Worm (Caenorhabditis elegans) whole organism, midembryonic: ENCODE results near the gene srlf-11.

Source experiments
- T22C8.4 ChIP-seq: fragments of 200-800 bp; sonication (Bioruptor generic); IDR thresholded peaks from 2 replicates; pipeline ENCODE4 v1.3.6; 2022; ENCODE audit warnings: missing genetic modification characterization, missing compliant biosample characterization
- cog-1 ChIP-seq: sonication (generic microtip); optimal IDR thresholded peaks from 2 replicates; lab custom pipeline; 2016; ENCODE audit warnings: missing genetic modification characterization, missing compliant biosample characterization
- flt-1 ChIP-seq: fragments of 200-800 bp; sonication (Bioruptor generic); IDR thresholded peaks from 2 replicates; pipeline ENCODE4 v1.3.6; 2022; ENCODE audit warnings: missing genetic modification characterization, missing compliant biosample characterization
- klf-2 ChIP-seq: fragments of 200-800 bp; sonication (Bioruptor generic); conservative IDR thresholded peaks from 2 replicates; pipeline ENCODE4 v1.3.6; 2022; ENCODE audit warnings: missing genetic modification reagents, missing genetic modification characterization, missing compliant biosample characterization
- med-1 ChIP-seq: sonication (generic microtip); optimal IDR thresholded peaks from 2 replicates; lab custom pipeline; 2017; ENCODE audit warnings: missing genetic modification characterization, mild to moderate bottlenecking, missing compliant biosample characterization, antibody characterized with exemption, missing genetic modification reagents; ENCODE audit not compliant: insufficient read depth
- ref-1 ChIP-seq: fragments of 200-800 bp; sonication (Bioruptor generic); conservative IDR thresholded peaks from 2 replicates; pipeline ENCODE4 v1.3.6; 2022; ENCODE audit warnings: missing genetic modification reagents, missing genetic modification characterization, missing compliant biosample characterization
- tab-1 ChIP-seq: fragments of 200-800 bp; sonication (Bioruptor generic); IDR thresholded peaks from 2 replicates; pipeline ENCODE4 v1.3.6; 2022; ENCODE audit warnings: missing genetic modification characterization, missing compliant biosample characterization
- ztf-23 ChIP-seq: fragments of 200-800 bp; sonication (Bioruptor generic); IDR thresholded peaks from 2 replicates; pipeline ENCODE4 v1.3.6; 2022; ENCODE audit warnings: missing genetic modification reagents, missing genetic modification characterization, missing compliant biosample characterization
- ztf-29 ChIP-seq: fragments of 200-800 bp; sonication (Bioruptor generic); IDR thresholded peaks from 2 replicates; pipeline ENCODE4 v1.3.6; 2022; ENCODE audit warnings: missing genetic modification reagents, missing genetic modification characterization, missing compliant biosample characterization

srlf-11 gene

DNA sequence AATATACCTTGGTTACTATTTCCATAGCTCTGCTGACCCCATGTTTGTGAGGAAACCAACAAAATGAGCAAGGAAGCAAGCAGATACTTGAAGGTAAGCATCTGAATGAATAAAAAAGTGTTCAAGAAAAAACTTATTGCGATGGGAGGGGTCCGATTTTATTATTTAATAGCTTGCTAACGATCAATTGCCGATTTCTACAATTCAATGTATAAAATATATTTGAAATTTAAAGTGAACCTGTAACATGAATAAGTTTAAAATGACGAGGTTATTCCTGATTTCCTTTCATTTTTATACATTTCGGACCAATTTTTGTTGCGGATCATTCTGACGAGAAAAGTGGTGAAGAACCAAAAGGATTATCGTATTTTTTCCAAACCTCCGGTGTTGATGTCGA, 10.7 kb upstream of the srlf-11 start, which contains the start of gene srlf-13:
Gene srlf-13, minus strand, starts transcription at position 101 of the 400 bp plus-strand sequence.
- TF ChIP-seq tab-1 (GFP tag; lab: Robert Waterston, UW) (no peak), ztf-29 (no peak), flt-1 (no peak), klf-2 (GFP tag; lab: Robert Waterston, UW) (no peak), med-1 (GFP tag; lab: Kevin White, UChicago) (no peak), ztf-23 (GFP tag; lab: Robert Waterston, UW) (no peak), ref-1 (GFP tag; lab: Robert Waterston, UW) (no peak), cog-1 (tag; lab: Kevin White, UChicago) (no peak), T22C8.4 (no peak)

DNA sequence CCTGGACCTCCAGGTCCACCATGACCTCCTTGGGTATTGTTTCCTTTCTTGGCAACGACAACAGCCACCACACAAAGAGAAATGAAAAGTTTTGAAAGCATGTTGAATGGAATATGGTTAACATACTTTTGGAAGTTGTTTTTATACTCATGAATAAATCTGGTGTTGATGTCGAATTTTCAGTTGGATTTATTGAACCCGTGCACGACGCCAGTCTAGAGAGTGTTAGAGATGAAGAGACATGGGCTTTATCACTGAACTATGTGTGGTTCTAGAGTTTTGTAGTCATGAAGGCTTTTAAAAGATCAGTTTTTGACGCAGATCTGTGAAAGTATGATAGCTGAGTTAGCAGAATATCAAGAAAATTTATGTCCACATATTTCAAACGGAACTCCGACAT, 8.4 kb upstream of the srlf-11 start, which contains the start of gene srlf-14:
Gene srlf-14, minus strand, starts transcription at position 101 of the 400 bp plus-strand sequence.
- TF ChIP-seq T22C8.4 (no peak), flt-1 (no peak), med-1 (GFP tag; lab: Kevin White, UChicago) (no peak), tab-1 (GFP tag; lab: Robert Waterston, UW) (no peak), ref-1 (GFP tag; lab: Robert Waterston, UW) (no peak), klf-2 (GFP tag; lab: Robert Waterston, UW) (no peak), ztf-29 (no peak), ztf-23 (GFP tag; lab: Robert Waterston, UW) (no peak), cog-1 (tag; lab: Kevin White, UChicago) (no peak)

DNA sequence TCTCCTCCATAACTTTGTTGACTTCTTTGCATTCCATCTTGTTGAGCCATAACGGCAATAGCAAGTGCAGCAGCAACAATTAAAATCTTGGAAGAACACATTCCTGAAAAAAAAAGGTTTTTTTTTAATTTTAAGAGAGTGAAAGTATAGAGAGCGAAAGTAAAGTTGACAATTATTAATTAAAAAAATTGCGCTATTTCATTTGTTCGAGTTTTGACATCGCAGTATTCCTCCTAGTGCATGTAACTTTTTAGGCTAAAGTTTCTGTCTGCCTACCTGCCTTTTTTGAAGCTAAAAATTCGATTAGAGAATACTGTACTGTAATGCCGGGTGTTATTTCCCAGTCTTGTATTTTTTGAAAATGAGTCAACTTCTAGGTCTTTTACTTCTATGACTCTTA, 6.2 kb upstream of the srlf-11 start, which contains the start of gene srlf-12:
Gene srlf-12, minus strand, starts transcription at position 101 of the 400 bp plus-strand sequence.
- TF ChIP-seq ztf-29 = no peak
- TF ChIP-seq ztf-23 (GFP tag; lab: Robert Waterston, UW) = no peak
- no peak for TF ChIP-seq klf-2 (GFP tag; lab: Robert Waterston, UW)
- TF ChIP-seq T22C8.4 = no peak
- no peak for TF ChIP-seq ref-1 (GFP tag; lab: Robert Waterston, UW)
- TF ChIP-seq med-1 (GFP tag; lab: Kevin White, UChicago) = no peak
- TF ChIP-seq cog-1 (tag; lab: Kevin White, UChicago) = no peak
- TF ChIP-seq flt-1 = no peak

DNA sequence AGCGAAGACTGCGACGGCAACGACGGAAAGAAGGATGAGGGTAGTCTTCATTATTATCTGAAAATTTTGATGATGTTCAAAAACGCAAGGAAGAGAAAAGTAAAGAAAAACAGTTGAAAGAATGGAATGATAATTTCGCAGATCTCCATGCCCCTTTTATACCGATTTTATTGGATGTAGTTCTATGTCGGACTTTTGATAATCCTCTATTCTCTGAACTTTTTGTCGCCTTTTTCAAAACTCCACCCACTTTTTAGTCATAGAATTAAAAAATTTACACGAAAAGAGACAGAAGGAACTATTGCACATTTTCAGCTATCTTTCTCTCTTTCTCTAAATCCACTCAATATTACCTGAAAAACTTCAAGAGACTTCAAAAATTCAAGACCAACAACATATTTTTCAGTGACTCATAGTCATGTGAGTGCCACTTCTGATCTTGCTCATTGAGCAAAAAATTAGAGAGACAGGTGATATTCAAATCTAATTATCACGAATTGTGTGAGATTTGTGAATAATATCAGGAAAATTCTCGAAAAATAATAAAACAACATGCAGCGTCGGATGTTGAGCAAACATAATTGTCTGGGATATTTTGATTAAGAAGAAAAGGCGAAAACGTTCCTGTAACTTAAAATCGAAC, 4.1 kb upstream of the srlf-11 start, which contains the start of gene F13E9.15:
Gene F13E9.15, minus strand, starts transcription at position 51 of the 643 bp plus-strand sequence.
- TF ChIP-seq cog-1 (tag; lab: Kevin White, UChicago) (no peak), ztf-23 (GFP tag; lab: Robert Waterston, UW) (no peak), med-1 (GFP tag; lab: Kevin White, UChicago) (no peak), flt-1 (no peak)

DNA sequence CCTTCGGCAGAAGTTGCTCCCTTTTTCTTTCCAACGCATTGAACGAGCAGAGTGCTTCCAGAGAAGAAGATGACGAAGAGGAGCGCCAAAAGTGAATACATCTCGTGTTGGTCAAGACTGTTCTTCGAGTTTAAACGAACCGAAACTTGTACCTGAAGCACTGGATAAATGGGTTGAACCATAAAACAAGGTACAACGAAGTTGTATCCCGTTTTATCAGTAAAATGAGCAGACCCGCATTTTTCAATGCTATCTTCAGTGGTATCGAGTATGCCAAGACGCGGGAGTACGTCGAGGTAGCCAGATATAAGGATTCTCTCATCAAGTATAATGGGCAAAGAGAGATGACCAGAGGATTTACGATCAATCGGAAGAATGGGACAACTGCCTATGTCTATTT, 1.5 kb upstream of the srlf-11 start, which contains the start of gene F13E9.16:
Gene F13E9.16, minus strand, starts transcription at position 101 of the 400 bp plus-strand sequence.
- TF ChIP-seq med-1 (GFP tag; lab: Kevin White, UChicago) (no peak), klf-2 (GFP tag; lab: Robert Waterston, UW) (no peak), tab-1 (GFP tag; lab: Robert Waterston, UW) (no peak), ztf-23 (GFP tag; lab: Robert Waterston, UW) (no peak), flt-1 (no peak), T22C8.4 (no peak), ref-1 (GFP tag; lab: Robert Waterston, UW) (no peak), cog-1 (tag; lab: Kevin White, UChicago) (no peak), ztf-29 (no peak)

DNA sequence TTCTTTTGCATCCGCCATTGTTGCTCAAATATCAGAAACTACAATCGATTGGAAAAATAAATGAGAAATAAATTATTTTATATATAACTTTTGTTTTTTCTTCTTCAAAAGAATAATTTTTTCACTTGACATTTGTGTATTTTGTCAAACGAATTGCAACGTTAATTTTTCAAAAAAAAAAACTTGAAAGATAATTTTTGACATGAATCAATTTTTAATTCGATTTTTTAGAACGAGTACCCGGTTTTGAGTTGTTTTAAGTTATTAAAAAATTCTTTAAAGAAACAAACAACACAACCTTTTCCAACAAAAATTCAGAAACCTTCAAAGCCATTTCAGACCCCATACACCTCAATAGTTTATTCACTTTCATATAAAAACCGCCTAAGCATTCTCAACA, 1.6 kb downstream of the srlf-11 start, which contains the start of gene F13E9.5:
Gene F13E9.5, minus strand, starts transcription at position 101 of the 400 bp plus-strand sequence.
- TF ChIP-seq flt-1 (no peak), ztf-23 (GFP tag; lab: Robert Waterston, UW) (no peak), cog-1 (tag; lab: Kevin White, UChicago) (no peak), tab-1 (GFP tag; lab: Robert Waterston, UW) (no peak), med-1 (GFP tag; lab: Kevin White, UChicago) (no peak), klf-2 (GFP tag; lab: Robert Waterston, UW) (no peak), ref-1 (GFP tag; lab: Robert Waterston, UW) (no peak), ztf-29 (no peak), T22C8.4 (no peak)

DNA sequence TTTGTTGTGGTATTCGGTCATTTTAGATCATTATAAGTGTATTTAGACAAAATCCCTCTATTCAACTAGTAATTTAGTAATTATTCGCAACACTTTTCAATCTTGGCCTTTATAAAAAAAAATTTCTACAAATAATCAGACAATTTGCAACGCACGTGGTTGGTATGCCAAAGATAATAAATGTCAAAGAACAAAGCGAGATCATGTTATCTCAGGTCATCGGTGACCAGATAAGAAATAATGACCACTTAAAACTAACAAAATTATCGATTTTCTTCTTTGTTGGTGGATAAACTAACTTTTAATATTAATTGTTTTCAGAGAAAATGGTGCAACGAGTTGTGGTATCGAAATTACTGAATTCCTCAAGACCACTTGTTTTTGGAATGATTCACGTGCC, 4.6 kb downstream of the srlf-11 start, which contains the start of gene F13E9.13:
Gene F13E9.13, plus strand, starts transcription at position 317 of the 400 bp plus-strand sequence.
- no peak for TF ChIP-seq tab-1 (GFP tag; lab: Robert Waterston, UW)
- TF ChIP-seq klf-2 (GFP tag; lab: Robert Waterston, UW) = no peak
- TF ChIP-seq cog-1 (tag; lab: Kevin White, UChicago) = no peak
- no peak for TF ChIP-seq med-1 (GFP tag; lab: Kevin White, UChicago)
- no peak for TF ChIP-seq ref-1 (GFP tag; lab: Robert Waterston, UW)
- TF ChIP-seq flt-1 = no peak
- no peak for TF ChIP-seq ztf-23 (GFP tag; lab: Robert Waterston, UW)
- no peak for TF ChIP-seq T22C8.4
- no peak for TF ChIP-seq ztf-29

DNA sequence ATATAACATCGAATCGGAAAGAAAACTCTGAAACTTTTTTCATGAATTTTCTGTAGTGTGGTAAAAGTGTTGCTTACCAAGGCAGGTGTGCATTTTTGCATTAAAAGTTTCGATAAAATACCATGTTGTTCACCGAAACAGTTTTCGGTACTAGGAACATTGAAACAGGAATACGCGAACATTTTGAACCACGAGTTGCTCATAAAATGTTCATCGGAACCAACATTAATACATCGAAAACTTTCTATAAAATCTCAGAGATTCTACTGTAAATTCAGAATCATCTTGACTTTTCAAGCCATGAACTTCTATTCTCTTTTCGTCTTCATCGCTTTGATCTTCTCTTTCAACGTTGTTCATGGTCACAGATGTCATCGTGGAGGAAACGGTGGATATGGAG, 5.6 kb downstream of the srlf-11 start, which contains the start of gene fipr-15:
Gene fipr-15, plus strand, starts transcription at position 301 of the 400 bp plus-strand sequence.
- no peak for TF ChIP-seq flt-1
- TF ChIP-seq ref-1 (GFP tag; lab: Robert Waterston, UW) = no peak
- no peak for TF ChIP-seq med-1 (GFP tag; lab: Kevin White, UChicago)
- no peak for TF ChIP-seq T22C8.4
- TF ChIP-seq tab-1 (GFP tag; lab: Robert Waterston, UW) = no peak
- no peak for TF ChIP-seq cog-1 (tag; lab: Kevin White, UChicago)
- TF ChIP-seq klf-2 (GFP tag; lab: Robert Waterston, UW) = no peak
- no peak for TF ChIP-seq ztf-29

DNA sequence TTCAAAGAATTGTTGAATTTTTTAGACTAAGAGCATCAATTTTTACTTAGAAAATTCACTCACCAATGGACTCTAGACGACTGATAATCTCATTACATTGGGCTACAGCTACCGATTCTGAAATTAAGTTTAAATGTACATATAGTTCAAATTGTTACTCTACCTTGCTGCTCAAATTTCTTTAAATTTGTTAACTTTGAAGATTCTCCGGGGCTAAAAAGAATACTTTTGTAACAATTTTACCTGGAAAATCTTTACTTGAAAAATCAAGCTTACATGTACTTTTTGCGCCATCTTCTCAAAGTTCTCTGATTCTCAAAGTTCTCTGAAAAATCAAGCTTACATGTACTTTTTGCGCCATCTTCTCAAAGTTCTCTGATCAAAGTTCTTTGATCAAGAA, 6.3 kb downstream of the srlf-11 start, which contains the start of gene sdz-13:
Gene sdz-13, minus strand, starts transcription at position 101 of the 400 bp plus-strand sequence.
- no peak for TF ChIP-seq ztf-23 (GFP tag; lab: Robert Waterston, UW)
- no peak for TF ChIP-seq T22C8.4
- TF ChIP-seq ztf-29 = no peak
- no peak for TF ChIP-seq flt-1
- no peak for TF ChIP-seq ref-1 (GFP tag; lab: Robert Waterston, UW)
- no peak for TF ChIP-seq cog-1 (tag; lab: Kevin White, UChicago)
- TF ChIP-seq tab-1 (GFP tag; lab: Robert Waterston, UW) = no peak
- TF ChIP-seq med-1 (GFP tag; lab: Kevin White, UChicago) = no peak
- no peak for TF ChIP-seq klf-2 (GFP tag; lab: Robert Waterston, UW)
